Fruit fly (Drosophila melanogaster) whole organism: ENCODE results near the gene obst-F.

ENCODE experiments used
- CG8478 ChIP-seq: fragments of >200 bp; optimal IDR thresholded peaks from 2 replicates; lab custom pipeline; 2018; ENCODE audit warnings: inconsistent platforms
- Dll ChIP-seq: fragments of >200 bp; optimal IDR thresholded peaks from 2 replicates; lab custom pipeline; 2017
- EcR ChIP-seq, 2 experiments: fragments of >200 bp; optimal IDR thresholded peaks; 2 replicates each; lab custom pipeline; 2017; ENCODE audit warnings: missing biosample characterization in 2 of 2, missing genetic modification characterization in 2 of 2, missing genetic modification reagents in 2 of 2
- pan ChIP-seq: fragments of >200 bp; optimal IDR thresholded peaks from 2 replicates; lab custom pipeline; 2017
- psq ChIP-seq: fragments of >200 bp; optimal IDR thresholded peaks from 2 replicates; lab custom pipeline; 2017
- usp ChIP-seq: fragments of >200 bp; optimal IDR thresholded peaks from 2 replicates; lab custom pipeline; 2017; ENCODE audit warnings: missing biosample characterization, missing genetic modification characterization, mixed read lengths

Gene obst-F

dm6 chr3L:20221412-20221864 is 20.0 kb upstream of the obst-F start, which contains the start of gene CG17145:
Gene CG17145, plus strand, starts transcription at chr3L:20221814.
- TF ChIP-seq EcR (GFP tag; optimal IDR thresholded peaks at IDR 0.05; lab: Kevin White, UChicago) (no peak), Dll (lab: Kevin White, UChicago) (no peak), usp (GFP tag; lab: Kevin White, UChicago) (no peak), pan (lab: Kevin White, UChicago) (no peak), CG8478 (lab: Kevin White, UChicago) (no peak), psq (lab: Kevin White, UChicago) (no peak)

- TF ChIP-seq EcR (GFP tag; optimal IDR thresholded peaks at IDR 0.05; lab: Kevin White, UChicago) (no peak), usp (GFP tag; lab: Kevin White, UChicago) (no peak), CG8478 (lab: Kevin White, UChicago) (no peak), pan (lab: Kevin White, UChicago) (no peak), Dll (lab: Kevin White, UChicago) (no peak), psq (lab: Kevin White, UChicago) (no peak)
Measured at dm6 chr3L:20220918-20221317, 19.5 kb upstream of the obst-F start.

DNA sequence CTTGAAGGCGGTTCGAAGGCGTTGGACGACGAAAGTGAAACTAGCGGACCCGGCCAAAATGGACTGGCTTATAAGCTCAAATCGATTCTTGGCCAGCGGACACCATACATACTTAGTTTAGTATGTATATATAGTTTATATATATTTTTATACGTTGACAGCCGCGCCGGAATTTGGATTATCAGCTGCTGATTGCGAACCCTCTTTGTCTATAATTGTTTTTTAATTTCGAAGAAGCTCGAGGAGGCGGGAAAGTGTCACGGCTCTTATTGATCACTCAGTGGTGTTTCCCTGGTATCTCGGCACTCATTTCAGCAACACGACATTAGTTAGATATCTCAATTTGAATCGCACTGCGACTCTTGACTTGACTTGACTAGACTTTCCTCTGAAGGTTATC is 18.9 kb upstream of the obst-F start, which contains the start of gene CG6933:
Gene CG6933, minus strand, starts transcription at position 47 of the 400 bp plus-strand sequence.
- no peak for TF ChIP-seq EcR (GFP tag; optimal IDR thresholded peaks at IDR 0.05; lab: Kevin White, UChicago)
- TF ChIP-seq pan (lab: Kevin White, UChicago), result no peak
- no peak for TF ChIP-seq usp (GFP tag; lab: Kevin White, UChicago)
- TF ChIP-seq psq (lab: Kevin White, UChicago), result no peak
- TF ChIP-seq CG8478 (lab: Kevin White, UChicago), result no peak
- no peak for TF ChIP-seq Dll (lab: Kevin White, UChicago)

DNA sequence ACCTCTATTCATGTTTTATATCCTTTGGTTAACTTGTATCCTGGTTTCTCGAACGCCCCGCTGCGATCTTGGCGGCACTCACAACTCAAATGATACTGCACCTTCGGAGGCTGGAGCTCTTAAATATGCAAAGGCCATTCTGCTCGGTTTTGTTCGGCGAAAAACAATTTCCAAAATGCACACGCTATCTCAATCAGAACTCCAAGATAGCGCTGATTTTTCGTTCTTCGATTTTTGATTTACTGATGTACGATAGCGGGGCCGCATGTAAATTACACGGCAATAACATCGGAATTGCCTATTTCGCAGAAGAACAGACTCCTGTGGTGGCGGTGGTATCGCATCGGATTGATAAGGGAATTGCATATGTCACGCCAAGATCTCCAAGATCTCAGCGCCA is 10.6 kb upstream of the obst-F start, which contains the start of gene CG7017:
Gene CG7017, minus strand, starts transcription at position 101 of the 400 bp plus-strand sequence.
- no peak for TF ChIP-seq usp (GFP tag; lab: Kevin White, UChicago)
- TF ChIP-seq psq (lab: Kevin White, UChicago), result no peak
- TF ChIP-seq pan (lab: Kevin White, UChicago), result no peak
- TF ChIP-seq CG8478 (lab: Kevin White, UChicago), result no peak
- no peak for TF ChIP-seq Dll (lab: Kevin White, UChicago)
- no peak for TF ChIP-seq EcR (GFP tag; optimal IDR thresholded peaks at IDR 0.05; lab: Kevin White, UChicago)

DNA sequence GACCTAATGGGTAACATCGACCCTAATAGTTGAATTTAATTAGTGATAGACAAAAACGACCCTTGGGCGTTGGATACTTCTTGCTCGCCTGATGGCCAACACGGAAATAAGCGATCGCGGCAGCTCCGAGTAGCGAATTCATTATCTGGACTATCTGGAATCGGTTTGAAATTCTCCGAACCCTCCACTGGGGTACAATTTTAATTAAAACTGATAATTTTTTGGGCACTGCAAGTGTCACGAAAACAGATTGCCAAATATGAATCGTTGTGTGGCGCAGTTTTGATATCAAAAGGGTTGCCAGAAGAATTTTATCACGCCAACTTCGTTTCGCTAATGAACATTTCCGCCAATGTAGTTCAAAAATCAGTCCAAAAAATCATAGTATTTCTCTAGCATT is 8.5 kb upstream of the obst-F start:
- TF ChIP-seq Dll (lab: Kevin White, UChicago) (no peak), usp (GFP tag; lab: Kevin White, UChicago) (no peak), CG8478 (lab: Kevin White, UChicago) (no peak), pan (lab: Kevin White, UChicago) (no peak), EcR (GFP tag; optimal IDR thresholded peaks at IDR 0.05; lab: Kevin White, UChicago) (no peak), psq (lab: Kevin White, UChicago) (no peak)

dm6 chr3L:20209092-20209491 is 7.7 kb upstream of the obst-F start:
- TF ChIP-seq pan (lab: Kevin White, UChicago) (no peak), CG8478 (lab: Kevin White, UChicago) (no peak), usp (GFP tag; lab: Kevin White, UChicago) (no peak), Dll (lab: Kevin White, UChicago) (no peak), EcR (GFP tag; optimal IDR thresholded peaks at IDR 0.05; lab: Kevin White, UChicago) (no peak), psq (lab: Kevin White, UChicago) (no peak)

dm6 chr3L:20206950-20207584 is 5.6 kb upstream of the obst-F start, which contains the start of gene CG6996:
Gene CG6996, plus strand, starts transcription at chr3L:20207534.
- TF ChIP-seq CG8478 (lab: Kevin White, UChicago) (no peak), EcR (GFP tag; optimal IDR thresholded peaks at IDR 0.05; lab: Kevin White, UChicago) (no peak), Dll (lab: Kevin White, UChicago) (no peak), psq (lab: Kevin White, UChicago) (no peak), pan (lab: Kevin White, UChicago) (no peak), usp (GFP tag; lab: Kevin White, UChicago) (no peak)

DNA sequence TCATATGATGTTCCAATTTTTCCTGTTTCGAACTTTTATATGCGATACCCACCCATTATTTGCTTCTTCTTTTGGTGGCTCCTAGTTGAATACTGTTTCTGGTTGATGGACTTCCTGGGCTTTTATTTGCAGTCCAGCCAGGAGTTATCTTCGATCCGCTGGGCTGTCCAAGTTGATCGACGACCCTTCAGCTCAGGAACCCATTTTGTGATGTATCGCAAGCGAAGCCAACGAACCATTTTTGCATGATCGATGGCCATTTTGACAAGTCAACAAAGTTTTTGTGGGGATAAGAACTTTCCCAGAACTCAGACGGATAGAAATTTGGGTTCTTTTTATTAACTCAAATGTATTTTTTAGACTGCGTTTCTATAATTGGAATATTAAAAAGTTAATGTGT is 4.5 kb upstream of the obst-F start, which contains the start of gene CG7290:
Gene CG7290, minus strand, starts transcription at position 101 of the 400 bp plus-strand sequence.
- no peak for TF ChIP-seq psq (lab: Kevin White, UChicago)
- no peak for TF ChIP-seq CG8478 (lab: Kevin White, UChicago)
- no peak for TF ChIP-seq pan (lab: Kevin White, UChicago)
- no peak for TF ChIP-seq usp (GFP tag; lab: Kevin White, UChicago)
- TF ChIP-seq Dll (lab: Kevin White, UChicago), result no peak
- no peak for TF ChIP-seq EcR (GFP tag; optimal IDR thresholded peaks at IDR 0.05; lab: Kevin White, UChicago)

dm6 chr3L:20203587-20203986 is 2.1 kb upstream of the obst-F start, which contains the start of gene CG7298:
Gene CG7298, minus strand, starts transcription at chr3L:20203687.
- TF ChIP-seq pan (lab: Kevin White, UChicago) (no peak), usp (GFP tag; lab: Kevin White, UChicago) (no peak), Dll (lab: Kevin White, UChicago) (no peak), EcR (GFP tag; optimal IDR thresholded peaks at IDR 0.05; lab: Kevin White, UChicago) (no peak), psq (lab: Kevin White, UChicago) (no peak), CG8478 (lab: Kevin White, UChicago) (no peak)

- TF ChIP-seq pan (lab: Kevin White, UChicago) (no peak), usp (GFP tag; lab: Kevin White, UChicago) (no peak), CG8478 (lab: Kevin White, UChicago) (no peak), psq (lab: Kevin White, UChicago) (no peak), Dll (lab: Kevin White, UChicago) (no peak), EcR (GFP tag; optimal IDR thresholded peaks at IDR 0.05; lab: Kevin White, UChicago) (no peak)
Measured at dm6 chr3L:20199569-20200247, 1.7 kb downstream of the obst-F start, which contains the start of gene CG42833. Gene CG42833, plus strand, starts transcription at chr3L:20200093.
